Worm (Caenorhabditis elegans) whole organism, L1 larva: Measurements from ENCODE around the gene tbck-1.
A peak's percentile ranks its signal among the peaks of the same experiment; 100 is the strongest.

Experiments used
- efl-1 ChIP-seq, 4 experiments: fragments of 150-350 bp; optimal IDR thresholded peaks in 3 of 4; peaks in 1 of 4; 1 replicate in 1 of 4; 2 replicates in 3 of 4; lab custom pipeline; 2014; ENCODE audit warnings: missing biosample characterization in 2 of 4, missing genetic modification characterization in 2 of 4, missing genetic modification reagents in 2 of 4
- fos-1 ChIP-seq: fragments of 150-350 bp; optimal IDR thresholded peaks from 2 replicates; lab custom pipeline; 2014; ENCODE audit warnings: missing biosample characterization, missing genetic modification characterization
- irx-1 ChIP-seq: sonication (generic microtip); optimal IDR thresholded peaks from 2 replicates; lab custom pipeline; 2016; ENCODE audit warnings: missing genetic modification characterization, missing compliant biosample characterization
- lin-39 ChIP-seq: fragments of 150-350 bp; optimal IDR thresholded peaks from 2 replicates; lab custom pipeline; 2014; ENCODE audit warnings: missing biosample characterization, missing genetic modification reagents, missing genetic modification characterization
- lsy-2 ChIP-seq, 2 experiments: fragments of 150-350 bp; optimal IDR thresholded peaks; 2 replicates each; lab custom pipeline; 2014; ENCODE audit warnings: missing biosample characterization in 2 of 2, missing genetic modification characterization in 2 of 2
- mdl-1 ChIP-seq, 2 experiments: fragments of 150-350 bp; optimal IDR thresholded peaks; 2 replicates each; lab custom pipeline; 2014 to 2017; ENCODE audit warnings: missing biosample characterization in 2 of 2, missing genetic modification characterization in 2 of 2, inconsistent platforms in 1 of 2
- nhr-28 ChIP-seq: fragments of 150-350 bp; optimal IDR thresholded peaks from 2 replicates; lab custom pipeline; 2014; ENCODE audit warnings: missing biosample characterization, missing genetic modification characterization
- pax-3 ChIP-seq: fragments of 200-800 bp; sonication (Bioruptor generic); optimal IDR thresholded peaks from 2 replicates; lab custom pipeline; 2018; ENCODE audit warnings: mild to moderate bottlenecking, missing genetic modification characterization, moderate library complexity, missing compliant biosample characterization
- tlp-1 ChIP-seq: fragments of 150-350 bp; optimal IDR thresholded peaks from 2 replicates; lab custom pipeline; 2014; ENCODE audit warnings: missing biosample characterization, missing genetic modification characterization
- unc-30 ChIP-seq: sonication (generic microtip); optimal IDR thresholded peaks from 2 replicates; lab custom pipeline; 2017; ENCODE audit warnings: missing biosample characterization, missing genetic modification characterization
- ztf-11 ChIP-seq, 2 experiments: sonication (generic microtip); optimal IDR thresholded peaks; 2 replicates each; lab custom pipeline; 2016 to 2017; ENCODE audit warnings: missing genetic modification characterization in 2 of 2, missing biosample characterization in 1 of 2, missing compliant biosample characterization in 1 of 2

ce11 chrII:4855489-4855888, 27.1 kb downstream of the tbck-1 start:
- TF ChIP-seq fos-1 (tag; lab: Kevin White, UChicago) (no peak), lsy-2 (tag; optimal IDR thresholded peaks at IDR 0.05; lab: Kevin White, UChicago) (no peak), lin-39 (no peak), efl-1 (optimal IDR thresholded peaks at IDR 0.05; lab: Kevin White, UChicago) (peak in 1 of 2 experiments; percentile 14), efl-1 (GFP tag; optimal IDR thresholded peaks at IDR 0.05 in 1 of 2; lab: Kevin White, UChicago) (no peak), tlp-1 (tag; lab: Kevin White, UChicago) (no peak), unc-30 (tag; lab: Kevin White, UChicago) (no peak), ztf-11 (tag; optimal IDR thresholded peaks at IDR 0.05; lab: Kevin White, UChicago) (no peak), mdl-1 (tag; optimal IDR thresholded peaks at IDR 0.05; lab: Kevin White, UChicago) (no peak), nhr-28 (tag; lab: Kevin White, UChicago) (no peak), irx-1 (tag; lab: Kevin White, UChicago) (no peak), pax-3 (no peak)
